Worm (Caenorhabditis elegans) whole organism, L4/young adult: ENCODE data around the gene acdh-6.

ENCODE experiments used
- W03F9.2 ChIP-seq: fragments of 150-350 bp; optimal IDR thresholded peaks from 2 replicates; lab custom pipeline; 2014; ENCODE audit warnings: missing biosample characterization, missing genetic modification characterization
- him-1 ChIP-seq: sonication (generic microtip); optimal IDR thresholded peaks from 2 replicates; lab custom pipeline; 2016; ENCODE audit warnings: missing genotype, missing genetic modification reagents, missing genetic modification characterization, missing compliant biosample characterization

DNA sequence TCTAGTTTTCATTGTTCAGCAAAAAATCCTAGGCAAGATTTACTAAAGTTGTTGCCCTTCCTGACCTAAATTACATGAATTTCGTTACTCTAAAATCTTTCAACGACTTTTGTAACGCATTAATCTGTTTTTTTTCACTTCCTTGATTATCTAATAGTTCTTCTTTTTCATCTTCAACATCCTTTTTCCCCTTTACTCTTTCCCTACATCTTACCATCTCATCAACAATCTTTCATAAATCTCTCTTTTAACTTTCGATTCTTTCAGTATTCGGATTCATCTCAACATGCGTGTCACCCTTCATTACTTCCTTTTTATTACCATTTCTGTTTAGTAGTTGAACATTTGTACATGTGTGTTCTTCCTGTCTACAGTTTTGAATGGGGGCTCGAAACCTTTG lies 12.9 kb downstream of the acdh-6 start:
- no peak for TF ChIP-seq him-1
- no peak for TF ChIP-seq W03F9.2 (tag; lab: Kevin White, UChicago)
